Worm (Caenorhabditis elegans): ENCODE data around the gene ndg-4.

DNA sequence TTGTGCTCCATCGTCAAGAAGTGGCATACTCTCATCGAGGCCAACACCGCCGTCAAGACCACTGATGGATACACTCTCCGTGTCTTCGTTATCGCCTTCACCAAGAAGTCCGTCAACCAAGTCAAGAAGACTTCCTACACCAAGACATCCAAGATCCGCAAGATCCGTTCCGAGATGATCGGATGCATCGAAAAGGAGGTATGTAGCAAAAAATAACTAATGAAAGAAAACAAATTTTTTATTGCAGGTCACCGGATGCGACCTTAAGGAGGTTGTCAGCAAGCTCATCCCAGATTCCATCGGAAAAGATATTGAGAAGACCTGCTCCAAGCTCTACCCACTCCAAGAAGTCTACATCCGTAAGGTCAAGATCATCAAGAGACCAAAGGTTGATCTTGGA lies 9.1 kb upstream of the ndg-4 start:
- TF ChIP-seq him-1 (tag; optimal IDR thresholded peaks at IDR 0.05) (no peak), dao-5 (tag; optimal IDR thresholded peaks at IDR 0.05) (no peak), W03F9.2 (tag; optimal IDR thresholded peaks at IDR 0.05) (no peak)

Data from whole organism, L4/young adult.